Worm (Caenorhabditis elegans) whole organism, L4 larva: ENCODE results near the gene rad-54.L2.
A peak's percentile ranks its signal among the peaks of the same experiment; 100 is the strongest.

Experiments used
- F26F4.8 ChIP-seq: fragments of 200-800 bp; sonication (Bioruptor generic); conservative IDR thresholded peaks from 2 replicates; pipeline ENCODE4 v1.3.6; 2022; ENCODE audit warnings: missing genetic modification characterization, missing compliant biosample characterization
- F44E2.7 ChIP-seq: fragments of 200-800 bp; sonication (Bioruptor generic); IDR thresholded peaks from 2 replicates; pipeline ENCODE4 v2.1.2; 2022; ENCODE audit warnings: missing genetic modification characterization, missing compliant biosample characterization
- Y48G9A.11 ChIP-seq: fragments of 200-800 bp; sonication (Bioruptor generic); IDR thresholded peaks from 2 replicates; pipeline ENCODE4 v1.3.6; 2022; ENCODE audit warnings: missing genetic modification reagents, missing genetic modification characterization, missing compliant biosample characterization
- Y75B8A.6 ChIP-seq: fragments of 200-800 bp; sonication (Bioruptor generic); IDR thresholded peaks from 2 replicates; pipeline ENCODE4 v1.3.6; 2022; ENCODE audit warnings: missing genetic modification reagents, missing genetic modification characterization, missing compliant biosample characterization
- ZK337.2 ChIP-seq: fragments of 200-800 bp; sonication (Bioruptor generic); IDR thresholded peaks from 2 replicates; pipeline ENCODE4 v1.3.6; 2022; ENCODE audit warnings: missing genetic modification reagents, missing genetic modification characterization, missing compliant biosample characterization
- ZK546.5 ChIP-seq, 2 experiments: sonication (generic microtip); optimal IDR thresholded peaks; 2 replicates each; lab custom pipeline; 2017; ENCODE audit warnings: missing biosample characterization in 2 of 2, missing genetic modification characterization in 2 of 2
- aha-1 ChIP-seq: fragments of 150-350 bp; peaks from one replicate; lab custom pipeline; 2014; ENCODE audit warnings: missing biosample characterization, missing genetic modification characterization
- arid-1 ChIP-seq: fragments of 200-800 bp; sonication (Bioruptor generic); conservative IDR thresholded peaks from 2 replicates; pipeline ENCODE4 v1.3.6; 2022; ENCODE audit warnings: missing genetic modification reagents, missing genetic modification characterization, missing compliant biosample characterization
- ceh-32 ChIP-seq: sonication (generic microtip); optimal IDR thresholded peaks from 2 replicates; lab custom pipeline; 2016; ENCODE audit warnings: mild to moderate bottlenecking, missing genetic modification characterization, missing compliant biosample characterization; ENCODE audit not compliant: poor library complexity
- ceh-62 ChIP-seq: sonication (generic microtip); optimal IDR thresholded peaks from 2 replicates; lab custom pipeline; 2017; ENCODE audit warnings: missing biosample characterization, missing genetic modification characterization
- ceh-82 ChIP-seq: sonication (generic microtip); optimal IDR thresholded peaks from 2 replicates; lab custom pipeline; 2017; ENCODE audit warnings: missing biosample characterization, missing genetic modification characterization
- cey-2 ChIP-seq: sonication (generic microtip); optimal IDR thresholded peaks from 3 replicates; lab custom pipeline; 2017; ENCODE audit warnings: missing genetic modification characterization, mild to moderate bottlenecking, missing compliant biosample characterization, antibody characterized with exemption, borderline replicate concordance; ENCODE audit not compliant: insufficient read depth
- daf-19 ChIP-seq: fragments of 200-800 bp; sonication (Bioruptor generic); conservative IDR thresholded peaks from 2 replicates; pipeline ENCODE4 v1.3.6; 2022; ENCODE audit warnings: missing genetic modification characterization, missing compliant biosample characterization
- daf-8 ChIP-seq: fragments of 200-800 bp; sonication (Bioruptor generic); IDR thresholded peaks from 2 replicates; pipeline ENCODE4 v1.3.6; 2022; ENCODE audit warnings: missing genetic modification characterization, missing compliant biosample characterization
- dve-1 ChIP-seq: sonication (generic microtip); optimal IDR thresholded peaks from 2 replicates; lab custom pipeline; 2017; ENCODE audit warnings: antibody characterized with exemption, mild to moderate bottlenecking, missing genetic modification characterization, missing compliant biosample characterization; ENCODE audit not compliant: insufficient read depth
- egl-27 ChIP-seq: sonication (generic microtip); optimal IDR thresholded peaks from 3 replicates; lab custom pipeline; 2017; ENCODE audit warnings: missing biosample characterization, missing genetic modification reagents, missing genetic modification characterization
- egl-43 ChIP-seq: fragments of 200-800 bp; sonication (Bioruptor generic); IDR thresholded peaks from 2 replicates; pipeline ENCODE4 v1.3.6; 2022; ENCODE audit warnings: missing genetic modification reagents, missing genetic modification characterization, missing compliant biosample characterization
- fos-1 ChIP-seq: fragments of 150-350 bp; optimal IDR thresholded peaks from 2 replicates; lab custom pipeline; 2014; ENCODE audit warnings: missing biosample characterization, missing genetic modification characterization
- gei-8 ChIP-seq: fragments of 200-800 bp; sonication (Bioruptor generic); optimal IDR thresholded peaks from 2 replicates; lab custom pipeline; 2018; ENCODE audit warnings: mild to moderate bottlenecking, missing genetic modification characterization, missing compliant biosample characterization
- lin-13 ChIP-seq: fragments of 150-350 bp; optimal IDR thresholded peaks from 2 replicates; lab custom pipeline; 2014; ENCODE audit warnings: missing biosample characterization, missing genetic modification reagents, missing genetic modification characterization
- lin-15B ChIP-seq: fragments of 150-350 bp; sonication (generic microtip); optimal IDR thresholded peaks from 3 replicates; lab custom pipeline; 2014; ENCODE audit warnings: missing biosample characterization, missing genetic modification characterization
- lir-3 ChIP-seq: sonication (generic microtip); optimal IDR thresholded peaks from 2 replicates; lab custom pipeline; 2016; ENCODE audit warnings: mild to moderate bottlenecking, missing genetic modification characterization, missing compliant biosample characterization
- madf-5 ChIP-seq, 2 experiments: fragments of 200-800 bp; sonication (Bioruptor generic); IDR thresholded peaks; 2 replicates each; pipeline ENCODE4 v1.3.6; 2022; ENCODE audit warnings: missing compliant biosample characterization in 2 of 2, missing genetic modification characterization in 2 of 2
- mdl-1 ChIP-seq, 2 experiments: fragments of 150-350 bp in 1 of 2; sonication (generic microtip) in 1 of 2; optimal IDR thresholded peaks; 2 replicates each; lab custom pipeline; 2014 to 2017; ENCODE audit warnings: missing biosample characterization in 2 of 2, missing genetic modification characterization in 2 of 2
- mxl-2 ChIP-seq: fragments of 200-800 bp; sonication (Bioruptor generic); conservative IDR thresholded peaks from 2 replicates; pipeline ENCODE4 v1.3.6; 2022; ENCODE audit warnings: missing genetic modification reagents, missing genetic modification characterization, missing compliant biosample characterization
- mxl-3 ChIP-seq: fragments of 200-800 bp; sonication (Bioruptor generic); optimal IDR thresholded peaks from 2 replicates; lab custom pipeline; 2018; ENCODE audit warnings: mild to moderate bottlenecking, missing genetic modification characterization, missing compliant biosample characterization
- nhr-102 ChIP-seq: sonication (generic microtip); optimal IDR thresholded peaks from 2 replicates; lab custom pipeline; 2016; ENCODE audit warnings: mild to moderate bottlenecking, missing genetic modification characterization, moderate library complexity, missing compliant biosample characterization
- nhr-25 ChIP-seq: sonication (generic microtip); optimal IDR thresholded peaks from 2 replicates; lab custom pipeline; 2017; ENCODE audit warnings: missing genetic modification characterization, mild to moderate bottlenecking, missing compliant biosample characterization, antibody characterized with exemption, moderate library complexity, borderline replicate concordance; ENCODE audit not compliant: insufficient read depth
- nhr-41 ChIP-seq: fragments of 200-800 bp; sonication (Bioruptor generic); IDR thresholded peaks from 2 replicates; pipeline ENCODE4 v1.3.6; 2022; ENCODE audit warnings: missing genetic modification reagents, missing genetic modification characterization, missing compliant biosample characterization
- nhr-76 ChIP-seq: fragments of 150-350 bp; optimal IDR thresholded peaks from 2 replicates; lab custom pipeline; 2014; ENCODE audit warnings: missing biosample characterization, missing genetic modification characterization
- php-3 ChIP-seq: fragments of 200-800 bp; sonication (Bioruptor generic); IDR thresholded peaks from 2 replicates; pipeline ENCODE4 v1.3.6; 2022; ENCODE audit warnings: missing genetic modification reagents, missing genetic modification characterization, missing compliant biosample characterization
- rbr-2 ChIP-seq: sonication (generic microtip); optimal IDR thresholded peaks from 2 replicates; lab custom pipeline; 2016; ENCODE audit warnings: missing genotype, missing genetic modification characterization, missing compliant biosample characterization
- sdz-12 ChIP-seq: fragments of 200-800 bp; sonication (Bioruptor generic); optimal IDR thresholded peaks from 2 replicates; lab custom pipeline; 2018; ENCODE audit warnings: mild to moderate bottlenecking, missing genetic modification characterization, missing compliant biosample characterization
- snpc-1.2 ChIP-seq: fragments of 200-800 bp; sonication (Bioruptor generic); IDR thresholded peaks from 2 replicates; pipeline ENCODE4 v1.3.6; 2022; ENCODE audit warnings: missing genetic modification reagents, missing genetic modification characterization, missing compliant biosample characterization
- spr-1 ChIP-seq: sonication (generic microtip); optimal IDR thresholded peaks from 2 replicates; lab custom pipeline; 2016; ENCODE audit warnings: mild to moderate bottlenecking, missing genetic modification characterization, missing compliant biosample characterization
- unc-62 ChIP-seq, 3 experiments: fragments of 150-350 bp in 1 of 3; sonication (generic microtip); optimal IDR thresholded peaks in 2 of 3; peaks in 1 of 3; 1 replicate in 1 of 3; 2 replicates in 2 of 3; lab custom pipeline; 2014 to 2017; ENCODE audit warnings: missing biosample characterization in 3 of 3, missing genetic modification characterization in 3 of 3, missing genetic modification reagents in 3 of 3, missing genotype in 1 of 3
- vab-7 ChIP-seq: fragments of 200-800 bp; sonication (Bioruptor generic); IDR thresholded peaks from 2 replicates; pipeline ENCODE4 v1.3.6; 2022; ENCODE audit warnings: missing genetic modification reagents, missing genetic modification characterization, missing compliant biosample characterization
- zag-1 ChIP-seq: fragments of 150-350 bp; optimal IDR thresholded peaks from 2 replicates; lab custom pipeline; 2014; ENCODE audit warnings: missing biosample characterization, missing genetic modification characterization
- zfp-2 ChIP-seq: sonication (generic microtip); optimal IDR thresholded peaks from 2 replicates; lab custom pipeline; 2016; ENCODE audit warnings: mild to moderate bottlenecking, missing genetic modification characterization, missing compliant biosample characterization
- zip-11 ChIP-seq: fragments of 200-800 bp; sonication (Bioruptor generic); IDR thresholded peaks from 2 replicates; pipeline ENCODE4 v1.3.6; 2022; ENCODE audit warnings: missing genetic modification characterization, missing compliant biosample characterization
- zip-2 ChIP-seq: fragments of 150-350 bp; optimal IDR thresholded peaks from 2 replicates; lab custom pipeline; 2014; ENCODE audit warnings: missing biosample characterization, missing genetic modification characterization

rad-54.L2 gene

ce11 chrIV:8927093-8927492, 33.2 kb downstream of the rad-54.L2 start (continued):
- TF ChIP-seq spr-1 (tag; lab: Kevin White, UChicago), result peak; percentile 80
- TF ChIP-seq nhr-25, result peak; percentile 79
- 0 out of 2 replicates have a peak, but pooled peaks have one; percentile 50 for TF ChIP-seq zip-11 (GFP tag; lab: Robert Waterston, UW)
- TF ChIP-seq madf-5 (GFP tag; IDR thresholded peaks at IDR 0.05; lab: Robert Waterston, UW), result peak; percentile 76 to 82
- peak; percentile 37 for TF ChIP-seq zip-2 (tag; lab: Kevin White, UChicago)
- peak; percentile 95 for TF ChIP-seq F44E2.7
- TF ChIP-seq ceh-82 (tag; lab: Kevin White, UChicago), result no peak
- peak; percentile 90 for TF ChIP-seq dve-1 (tag; lab: Kevin White, UChicago)
- peak; percentile 88 for TF ChIP-seq sdz-12 (GFP tag; lab: Kevin White, UChicago)
- no peak for TF ChIP-seq fos-1 (tag; lab: Kevin White, UChicago)
- TF ChIP-seq F26F4.8 (GFP tag; lab: Robert Waterston, UW), result peak; percentile 96
- no peak for TF ChIP-seq ZK546.5 (tag; optimal IDR thresholded peaks at IDR 0.05; lab: Kevin White, UChicago)
- peak; percentile 88 for TF ChIP-seq gei-8 (GFP tag; lab: Kevin White, UChicago)
- peak; percentile 72 for TF ChIP-seq mxl-2 (GFP tag; lab: Robert Waterston, UW)
- TF ChIP-seq nhr-41 (GFP tag; lab: Robert Waterston, UW), result peak; percentile 87
- TF ChIP-seq zag-1 (tag; lab: Kevin White, UChicago), result peak; percentile 16
- peak; percentile 84 for TF ChIP-seq Y48G9A.11 (GFP tag; lab: Robert Waterston, UW)
- peak; percentile 87 for TF ChIP-seq nhr-102 (tag; lab: Kevin White, UChicago)
- peak; percentile 74 for TF ChIP-seq lin-13 (GFP tag; lab: Kevin White, UChicago)
- 0 out of 2 replicates have a peak, but pooled peaks have one; percentile 9 for TF ChIP-seq daf-19 (GFP tag; lab: Robert Waterston, UW)
- TF ChIP-seq mxl-3 (GFP tag; lab: Kevin White, UChicago), result peak; percentile 88
- TF ChIP-seq lin-15B (tag; lab: Kevin White, UChicago), result no peak
- TF ChIP-seq zfp-2 (tag; lab: Kevin White, UChicago), result peak; percentile 64
- TF ChIP-seq ceh-62 (tag; lab: Kevin White, UChicago), result no peak
- peak; percentile 91; the same call in 1 of the 2 replicates for TF ChIP-seq vab-7
- 0 out of 2 replicates have a peak, but pooled peaks have one; percentile 66 for TF ChIP-seq Y75B8A.6 (GFP tag; lab: Robert Waterston, UW)
- TF ChIP-seq cey-2, result peak; percentile 60
- TF ChIP-seq, all 104 proteins: peak for 82

DNA sequence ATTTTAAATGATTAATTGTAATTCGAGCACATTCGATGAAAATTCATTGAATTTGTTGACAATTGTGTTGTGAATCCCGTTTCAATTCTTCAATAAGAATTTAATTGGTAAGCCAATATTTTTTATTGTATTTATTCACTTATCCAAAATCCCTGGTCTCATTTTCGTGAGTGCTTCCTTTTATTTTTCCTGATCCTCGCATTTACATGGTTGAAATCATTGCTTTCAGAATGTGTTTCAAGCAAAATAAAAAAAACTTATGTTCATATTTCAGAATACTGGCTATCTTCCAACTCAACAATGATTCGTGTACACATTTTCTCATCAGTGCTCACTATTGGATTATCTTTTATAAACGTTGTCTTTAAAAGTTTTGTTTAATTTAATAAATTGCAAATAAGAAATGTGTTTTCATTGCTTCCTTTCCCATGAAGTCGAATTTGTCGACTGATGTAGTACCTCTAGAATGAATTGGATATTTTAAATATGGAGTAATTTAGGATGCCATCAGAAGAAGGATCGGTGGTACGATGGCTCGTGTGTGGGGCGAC, 36.1 kb downstream of the rad-54.L2 start, which contains the start of the genes D1046.18 and slc-25A26:
Gene D1046.18, plus strand, starts transcription at position 301 of the 551 bp plus-strand sequence.
Gene slc-25A26, plus strand, starts transcription at position 501 of the 551 bp plus-strand sequence.
- peak in 1 of 2 experiments; percentile 38 for TF ChIP-seq unc-62 (GFP tag; optimal IDR thresholded peaks at IDR 0.05 in 1 of 2; lab: Kevin White, UChicago)
- no peak for TF ChIP-seq unc-62 (tag; optimal IDR thresholded peaks at IDR 0.05; lab: Kevin White, UChicago)
- TF ChIP-seq aha-1 (tag; lab: Kevin White, UChicago), result no peak
- TF ChIP-seq egl-43 (GFP tag; lab: Robert Waterston, UW), result no peak
- TF ChIP-seq, all 104 proteins: peak for 1

DNA sequence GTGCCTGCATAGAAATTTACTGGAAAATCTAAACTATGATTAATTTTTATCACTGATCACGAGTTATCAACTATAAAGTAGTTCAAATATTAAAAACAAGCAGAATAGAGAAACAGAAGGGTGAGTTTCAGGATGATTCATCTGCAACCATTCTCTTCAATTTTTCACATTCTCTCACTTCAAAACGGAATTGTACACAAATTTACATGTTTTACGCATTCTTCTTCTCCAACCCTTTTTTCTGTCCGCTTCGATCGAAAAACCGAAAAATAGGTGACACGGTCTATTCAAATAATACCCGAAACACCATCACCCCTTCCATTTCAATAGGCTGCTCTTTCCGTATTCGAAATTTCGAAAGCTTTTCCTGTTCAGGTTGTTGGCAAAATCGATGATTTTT, 39.7 kb downstream of the rad-54.L2 start, which contains the start of gene D1046.4:
Gene D1046.4, plus strand, starts transcription at position 301 of the 400 bp plus-strand sequence.
- no peak for TF ChIP-seq lir-3 (tag; lab: Kevin White, UChicago)
- no peak for TF ChIP-seq daf-19 (GFP tag; lab: Robert Waterston, UW)
- TF ChIP-seq ceh-32, result no peak
- no peak for TF ChIP-seq mdl-1 (tag; optimal IDR thresholded peaks at IDR 0.05; lab: Kevin White, UChicago)
- no peak for TF ChIP-seq egl-27 (tag; lab: Kevin White, UChicago)
- no peak for TF ChIP-seq php-3
- no peak for TF ChIP-seq arid-1 (GFP tag; lab: Robert Waterston, UW)
- TF ChIP-seq rbr-2 (tag; lab: Kevin White, UChicago), result no peak
- TF ChIP-seq F26F4.8 (GFP tag; lab: Robert Waterston, UW), result no peak
- TF ChIP-seq sdz-12 (GFP tag; lab: Kevin White, UChicago), result no peak
- no peak for TF ChIP-seq ZK337.2 (GFP tag; lab: Robert Waterston, UW)
- TF ChIP-seq lin-13 (GFP tag; lab: Kevin White, UChicago), result no peak
- TF ChIP-seq snpc-1.2 (GFP tag; lab: Robert Waterston, UW), result no peak
- TF ChIP-seq nhr-76 (tag; lab: Kevin White, UChicago), result no peak
- no peak for TF ChIP-seq daf-8 (GFP tag; lab: Robert Waterston, UW)
